Worm (Caenorhabditis elegans) whole organism, mixed stage, embryonic: ENCODE measurements around the gene C02F5.10.

Experiments
- bed-3 ChIP-seq: fragments of 200-800 bp; sonication (Bioruptor generic); optimal IDR thresholded peaks from 3 replicates; lab custom pipeline; 2018; ENCODE audit warnings: mild to moderate bottlenecking, missing genetic modification characterization, moderate library complexity, missing compliant biosample characterization
- cnd-1 ChIP-seq: fragments of 200-800 bp; sonication (Bioruptor generic); optimal IDR thresholded peaks from 2 replicates; lab custom pipeline; 2018; ENCODE audit warnings: mild to moderate bottlenecking, missing genetic modification characterization, missing compliant biosample characterization
- flh-1 ChIP-seq: fragments of 200-800 bp; sonication (Bioruptor generic); optimal IDR thresholded peaks from 2 replicates; lab custom pipeline; 2018; ENCODE audit warnings: mild to moderate bottlenecking, missing genetic modification characterization, moderate library complexity, missing compliant biosample characterization
- pha-4 ChIP-seq: fragments of 150-350 bp; optimal IDR thresholded peaks from 2 replicates; lab custom pipeline; 2018; ENCODE audit warnings: missing biosample characterization, missing genetic modification reagents, missing genetic modification characterization
- snpc-4 ChIP-seq: fragments of 150-350 bp; optimal IDR thresholded peaks from 2 replicates; lab custom pipeline; 2014; ENCODE audit warnings: missing biosample characterization, missing genetic modification characterization
- unc-62 ChIP-seq: fragments of 150-350 bp; optimal IDR thresholded peaks from 2 replicates; lab custom pipeline; 2014; ENCODE audit warnings: missing biosample characterization, missing genetic modification reagents, missing genetic modification characterization

ce11 chrIII:8227511-8227910, 21.8 kb downstream of the C02F5.10 start, which contains the start of gene fbxl-1:
- no peak for TF ChIP-seq unc-62 (GFP tag; lab: Kevin White, UChicago)
- no peak for TF ChIP-seq bed-3 (GFP tag; lab: Kevin White, UChicago)
- TF ChIP-seq cnd-1: no peak
- TF ChIP-seq pha-4 (tag; lab: Kevin White, UChicago): no peak
- TF ChIP-seq flh-1: no peak
- TF ChIP-seq snpc-4 (tag; lab: Kevin White, UChicago): no peak
